Worm (Caenorhabditis elegans) whole organism, mixed stage, embryonic: ENCODE results near the gene F10E9.4.

Source experiments
- blmp-1 ChIP-seq: fragments of 150-350 bp; optimal IDR thresholded peaks from 2 replicates; lab custom pipeline; 2014; ENCODE audit warnings: missing biosample characterization, missing genetic modification characterization
- elt-3 ChIP-seq: fragments of 150-350 bp; optimal IDR thresholded peaks from 2 replicates; lab custom pipeline; 2014; ENCODE audit warnings: missing biosample characterization, missing genetic modification characterization
- lsy-2 ChIP-seq: fragments of 150-350 bp; optimal IDR thresholded peaks from 2 replicates; lab custom pipeline; 2014; ENCODE audit warnings: missing biosample characterization, missing genetic modification characterization
- nhr-237 ChIP-seq: fragments of 150-350 bp; optimal IDR thresholded peaks from 2 replicates; lab custom pipeline; 2014; ENCODE audit warnings: missing biosample characterization, missing genetic modification characterization
- nhr-28 ChIP-seq: fragments of 150-350 bp; optimal IDR thresholded peaks from 2 replicates; lab custom pipeline; 2014; ENCODE audit warnings: missing biosample characterization, missing genetic modification characterization
- sem-2 ChIP-seq: fragments of 200-800 bp; sonication (Bioruptor generic); optimal IDR thresholded peaks from 2 replicates; lab custom pipeline; 2018; ENCODE audit warnings: mild to moderate bottlenecking, missing genetic modification characterization, missing compliant biosample characterization

- TF ChIP-seq lsy-2 (tag; lab: Kevin White, UChicago) (no peak), blmp-1 (no peak), sem-2 (GFP tag; lab: Kevin White, UChicago) (no peak), elt-3 (tag; lab: Kevin White, UChicago) (no peak), nhr-28 (tag; lab: Kevin White, UChicago) (no peak), nhr-237 (tag; lab: Kevin White, UChicago) (no peak)
These were observed 10.2 kb downstream of the F10E9.4 start, which contains the start of gene sas-4 for ce11 chrIII:8318488-8318887.
